Fruit fly (Drosophila melanogaster) whole organism, pupa: ENCODE measurements around the gene CG10324.

Source experiments
- CG10348 ChIP-seq: fragments of 200-800 bp; sonication (Bioruptor generic); IDR thresholded peaks from 2 replicates; pipeline ENCODE4 v1.3.6; 2022; ENCODE audit warnings: missing biosample characterization, missing genetic modification characterization
- CG12605 ChIP-seq: fragments of 200-800 bp; sonication (Bioruptor generic); IDR thresholded peaks from 2 replicates; pipeline ENCODE4 v1.3.6; 2022; ENCODE audit warnings: missing biosample characterization, missing genetic modification characterization
- CG14655 ChIP-seq: fragments of 200-800 bp; sonication (Bioruptor generic); optimal IDR thresholded peaks from 3 replicates; lab custom pipeline; 2017; ENCODE audit warnings: mild to moderate bottlenecking, missing biosample characterization, missing genetic modification reagents, missing genetic modification characterization
- CG17806 ChIP-seq: fragments of 200-800 bp; sonication (Bioruptor generic); optimal IDR thresholded peaks from 2 replicates; lab custom pipeline; 2018; ENCODE audit warnings: missing biosample characterization, mild to moderate bottlenecking, missing genetic modification characterization, moderate library complexity
- CG9948 ChIP-seq: fragments of 200-800 bp; sonication (Bioruptor generic); optimal IDR thresholded peaks from 2 replicates; lab custom pipeline; 2018; ENCODE audit warnings: missing biosample characterization, mild to moderate bottlenecking, missing genetic modification characterization, moderate library complexity
- D1 ChIP-seq: fragments of 200-800 bp; sonication (Bioruptor generic); optimal IDR thresholded peaks from 2 replicates; lab custom pipeline; 2018; ENCODE audit warnings: missing biosample characterization, mild to moderate bottlenecking, missing genetic modification characterization, moderate library complexity
- EcR ChIP-seq: fragments of 200-800 bp; sonication (Bioruptor generic); optimal IDR thresholded peaks from 3 replicates; lab custom pipeline; 2019; ENCODE audit warnings: missing biosample characterization, missing genetic modification characterization, mild to moderate bottlenecking, moderate library complexity, missing genetic modification reagents
- Ets98B ChIP-seq: fragments of 200-800 bp; sonication (Bioruptor generic); IDR thresholded peaks from 2 replicates; pipeline ENCODE4 v1.3.6; 2022; ENCODE audit warnings: missing biosample characterization, missing genetic modification characterization
- Pif1A ChIP-seq: fragments of 200-800 bp; sonication (Bioruptor generic); optimal IDR thresholded peaks from 3 replicates; lab custom pipeline; 2016; ENCODE audit warnings: missing biosample characterization, missing genetic modification characterization
- Snoo ChIP-seq: fragments of 200-800 bp; sonication (Bioruptor generic); optimal IDR thresholded peaks from 3 replicates; lab custom pipeline; 2017; ENCODE audit warnings: missing biosample characterization, mild to moderate bottlenecking, missing genetic modification characterization, inconsistent platforms
- gl ChIP-seq: fragments of 200-800 bp; sonication (Bioruptor generic); optimal IDR thresholded peaks from 2 replicates; lab custom pipeline; 2018; ENCODE audit warnings: missing biosample characterization, mild to moderate bottlenecking, missing genetic modification characterization
- rn ChIP-seq: fragments of 200-800 bp; sonication (Bioruptor generic); IDR thresholded peaks from 2 replicates; pipeline ENCODE4 v1.3.6; 2022; ENCODE audit warnings: missing biosample characterization, missing genetic modification characterization

DNA sequence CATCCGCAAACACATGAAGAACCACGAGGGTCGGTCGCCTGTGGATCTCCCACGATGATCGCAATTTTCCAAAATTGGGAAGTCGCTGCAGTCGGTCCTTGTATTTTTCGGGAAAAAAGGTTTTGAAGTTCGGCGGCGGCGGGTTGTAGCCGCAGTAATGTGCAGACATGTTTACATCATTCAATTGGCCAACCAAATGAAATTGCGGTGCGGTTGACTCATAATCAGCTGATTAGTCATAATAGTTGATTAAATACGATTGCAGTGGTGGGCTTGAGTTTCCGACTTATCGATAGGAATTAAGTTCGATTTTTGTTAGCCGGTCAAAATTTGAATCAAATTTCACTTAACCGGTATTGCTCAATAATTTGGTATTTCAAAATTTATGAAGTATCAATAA is 5.3 kb upstream of the CG10324 start, which contains the start of gene CG14907:
- TF ChIP-seq Pif1A (no peak), CG17806 (tag; lab: Kevin White, UChicago) (no peak), CG14655 (GFP tag; lab: Kevin White, UChicago) (no peak), CG9948 (tag; lab: Kevin White, UChicago) (no peak), CG10348 (GFP tag; lab: Robert Waterston, UW) (no peak), D1 (tag; lab: Kevin White, UChicago) (no peak), gl (no peak), rn (no peak), Snoo (no peak), Ets98B (GFP tag; lab: Robert Waterston, UW) (no peak), CG12605 (GFP tag; lab: Robert Waterston, UW) (no peak), EcR (GFP tag; lab: Kevin White, UChicago) (no peak)
